Worm (Caenorhabditis elegans) whole organism, L3 larva: Measurements from ENCODE around the gene fbxb-55.

Source experiments
- R02D3.7 ChIP-seq: fragments of 150-350 bp; optimal IDR thresholded peaks from 2 replicates; lab custom pipeline; 2014; ENCODE audit warnings: missing biosample characterization, missing genetic modification characterization
- aly-2 ChIP-seq: fragments of 150-350 bp; optimal IDR thresholded peaks from 2 replicates; lab custom pipeline; 2014; ENCODE audit warnings: missing biosample characterization, missing genetic modification characterization
- ama-1 ChIP-seq: fragments of 150-350 bp; optimal IDR thresholded peaks from 2 replicates; lab custom pipeline; 2018
- ceh-16 ChIP-seq: sonication (generic microtip); optimal IDR thresholded peaks from 2 replicates; lab custom pipeline; 2017; ENCODE audit warnings: missing biosample characterization, missing genetic modification characterization
- ceh-28 ChIP-seq: fragments of 150-350 bp; optimal IDR thresholded peaks from 2 replicates; lab custom pipeline; 2014; ENCODE audit warnings: missing biosample characterization, missing genetic modification reagents, missing genetic modification characterization
- ceh-82 ChIP-seq: fragments of 150-350 bp; optimal IDR thresholded peaks from 2 replicates; lab custom pipeline; 2014; ENCODE audit warnings: missing biosample characterization, missing genetic modification characterization
- ceh-9 ChIP-seq: sonication (generic microtip); optimal IDR thresholded peaks from 2 replicates; lab custom pipeline; 2018; ENCODE audit warnings: missing biosample characterization, missing genetic modification characterization
- daf-12 ChIP-seq: fragments of 150-350 bp; optimal IDR thresholded peaks from 2 replicates; lab custom pipeline; 2014; ENCODE audit warnings: missing biosample characterization, missing genetic modification reagents, missing genetic modification characterization
- egl-5 ChIP-seq: fragments of 150-350 bp; optimal IDR thresholded peaks from 2 replicates; lab custom pipeline; 2017; ENCODE audit warnings: missing biosample characterization, missing genetic modification reagents, missing genetic modification characterization, inconsistent platforms
- elt-1 ChIP-seq: fragments of 150-350 bp; optimal IDR thresholded peaks from 2 replicates; lab custom pipeline; 2014; ENCODE audit warnings: missing biosample characterization, missing genetic modification characterization
- elt-2 ChIP-seq: sonication (generic microtip); optimal IDR thresholded peaks from 2 replicates; lab custom pipeline; 2016; ENCODE audit warnings: missing genetic modification reagents, mild to moderate bottlenecking, missing genetic modification characterization, missing compliant biosample characterization
- eor-1 ChIP-seq, 2 experiments: fragments of 150-350 bp; optimal IDR thresholded peaks; 2 replicates each; lab custom pipeline; 2014 to 2018; ENCODE audit warnings: missing biosample characterization in 2 of 2, missing genetic modification characterization in 2 of 2
- fkh-10 ChIP-seq: sonication (generic microtip); optimal IDR thresholded peaks from 2 replicates; lab custom pipeline; 2017; ENCODE audit warnings: missing biosample characterization, missing genetic modification reagents, missing genetic modification characterization
- fkh-2 ChIP-seq: fragments of 150-350 bp; optimal IDR thresholded peaks from 2 replicates; lab custom pipeline; 2014; ENCODE audit warnings: missing biosample characterization, missing genetic modification reagents, missing genetic modification characterization
- fos-1 ChIP-seq: fragments of 150-350 bp; optimal IDR thresholded peaks from 2 replicates; lab custom pipeline; 2014; ENCODE audit warnings: missing biosample characterization, missing genetic modification characterization
- lin-39 ChIP-seq: fragments of 150-350 bp; optimal IDR thresholded peaks from 2 replicates; lab custom pipeline; 2018; ENCODE audit warnings: missing biosample characterization, missing genetic modification reagents, missing genetic modification characterization
- lsy-12 ChIP-seq: sonication (generic microtip); optimal IDR thresholded peaks from 2 replicates; lab custom pipeline; 2016; ENCODE audit warnings: mild to moderate bottlenecking, missing genetic modification characterization, missing compliant biosample characterization
- mdl-1 ChIP-seq: fragments of 150-350 bp; optimal IDR thresholded peaks from 2 replicates; lab custom pipeline; 2014; ENCODE audit warnings: missing biosample characterization, missing genetic modification characterization
- mml-1 ChIP-seq: fragments of 150-350 bp; sonication (generic microtip); optimal IDR thresholded peaks from 3 replicates; lab custom pipeline; 2014; ENCODE audit warnings: missing biosample characterization, missing genetic modification characterization
- nfya-1 ChIP-seq: sonication (generic microtip); optimal IDR thresholded peaks from 2 replicates; lab custom pipeline; 2017; ENCODE audit warnings: missing genetic modification characterization, mild to moderate bottlenecking, missing compliant biosample characterization, antibody characterized with exemption, moderate library complexity; ENCODE audit not compliant: insufficient read depth
- nhr-11 ChIP-seq: fragments of 150-350 bp; optimal IDR thresholded peaks from 2 replicates; lab custom pipeline; 2014; ENCODE audit warnings: missing biosample characterization, missing genetic modification characterization
- nhr-12 ChIP-seq: fragments of 150-350 bp; optimal IDR thresholded peaks from 2 replicates; lab custom pipeline; 2014; ENCODE audit warnings: missing biosample characterization, missing genetic modification characterization
- nhr-23 ChIP-seq: fragments of 150-350 bp; optimal IDR thresholded peaks from 2 replicates; lab custom pipeline; 2014; ENCODE audit warnings: missing biosample characterization, missing genetic modification reagents, missing genetic modification characterization
- nhr-237 ChIP-seq: fragments of 150-350 bp; optimal IDR thresholded peaks from 2 replicates; lab custom pipeline; 2014; ENCODE audit warnings: missing biosample characterization, missing genetic modification characterization
- nhr-25 ChIP-seq: sonication (generic microtip); optimal IDR thresholded peaks from 2 replicates; lab custom pipeline; 2017; ENCODE audit warnings: missing biosample characterization, missing genetic modification characterization
- nhr-28 ChIP-seq: fragments of 150-350 bp; optimal IDR thresholded peaks from 2 replicates; lab custom pipeline; 2014; ENCODE audit warnings: missing biosample characterization, missing genetic modification characterization
- nhr-67 ChIP-seq: fragments of 150-350 bp; optimal IDR thresholded peaks from 2 replicates; lab custom pipeline; 2014; ENCODE audit warnings: missing biosample characterization, missing genetic modification characterization
- nhr-76 ChIP-seq: fragments of 150-350 bp; sonication (generic microtip); optimal IDR thresholded peaks from 5 replicates; lab custom pipeline; 2014; ENCODE audit warnings: missing biosample characterization, missing genetic modification characterization
- nhr-77 ChIP-seq: fragments of 150-350 bp; optimal IDR thresholded peaks from 2 replicates; lab custom pipeline; 2014; ENCODE audit warnings: missing biosample characterization, missing genetic modification characterization
- pha-4 ChIP-seq: fragments of 150-350 bp; optimal IDR thresholded peaks from 2 replicates; lab custom pipeline; 2014; ENCODE audit warnings: missing biosample characterization, missing genetic modification reagents, missing genetic modification characterization
- skn-1 ChIP-seq: fragments of 150-350 bp; optimal IDR thresholded peaks from 2 replicates; lab custom pipeline; 2014; ENCODE audit warnings: missing biosample characterization, missing genetic modification characterization
- snpc-4 ChIP-seq: fragments of 150-350 bp; optimal IDR thresholded peaks from 2 replicates; lab custom pipeline; 2014; ENCODE audit warnings: missing biosample characterization, missing genetic modification characterization
- tbx-2 ChIP-seq: sonication (generic microtip); optimal IDR thresholded peaks from 2 replicates; lab custom pipeline; 2016; ENCODE audit warnings: mild to moderate bottlenecking, missing genetic modification characterization, missing compliant biosample characterization
- unc-62 ChIP-seq: fragments of 150-350 bp; sonication (generic microtip); optimal IDR thresholded peaks from 4 replicates; lab custom pipeline; 2014; ENCODE audit warnings: missing biosample characterization, missing genetic modification reagents, missing genetic modification characterization
- zag-1 ChIP-seq: fragments of 150-350 bp; optimal IDR thresholded peaks from 2 replicates; lab custom pipeline; 2014; ENCODE audit warnings: missing biosample characterization, missing genetic modification characterization

Gene fbxb-55

DNA sequence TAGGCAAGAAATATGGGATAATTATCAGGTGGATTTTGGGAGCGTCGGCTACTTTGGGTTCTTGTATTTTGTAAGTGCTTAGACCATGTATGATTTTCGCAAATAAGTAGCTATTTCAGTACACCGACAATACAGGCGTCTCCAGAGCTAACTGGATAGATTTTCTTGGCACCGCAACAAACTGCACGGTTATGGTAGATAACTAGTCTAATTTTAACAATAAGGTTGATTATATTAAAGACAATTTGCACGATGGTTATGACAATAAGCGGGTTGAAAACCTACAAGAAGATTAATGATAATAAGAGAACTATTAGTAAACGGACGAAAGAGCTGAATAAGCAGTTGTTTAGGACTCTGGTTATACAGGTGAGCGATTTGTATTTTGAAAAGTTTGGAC, 1.2 kb upstream of the fbxb-55 start:
- TF ChIP-seq ceh-16 (no peak), ama-1 (lab: Kevin White, UChicago) (no peak), zag-1 (tag; lab: Kevin White, UChicago) (no peak), nhr-77 (tag; lab: Kevin White, UChicago) (no peak), mdl-1 (tag; lab: Kevin White, UChicago) (no peak), nhr-237 (tag; lab: Kevin White, UChicago) (no peak), tbx-2 (tag; lab: Kevin White, UChicago) (no peak), elt-1 (no peak), nhr-12 (tag; lab: Kevin White, UChicago) (no peak), nhr-11 (tag; lab: Kevin White, UChicago) (no peak), nfya-1 (tag; lab: Kevin White, UChicago) (no peak), unc-62 (no peak), elt-2 (tag; lab: Kevin White, UChicago) (no peak), nhr-28 (tag; lab: Kevin White, UChicago) (no peak), pha-4 (tag; lab: Kevin White, UChicago) (no peak), skn-1 (tag; lab: Kevin White, UChicago) (no peak), fkh-2 (tag; lab: Kevin White, UChicago) (no peak), lsy-12 (tag; lab: Kevin White, UChicago) (no peak), ceh-28 (tag; lab: Kevin White, UChicago) (no peak), snpc-4 (no peak)

- TF ChIP-seq aly-2 (tag; lab: Kevin White, UChicago) = no peak
- no peak for TF ChIP-seq ceh-82 (tag; lab: Kevin White, UChicago)
- TF ChIP-seq nhr-25 = no peak
- no peak for TF ChIP-seq nhr-12 (tag; lab: Kevin White, UChicago)
- TF ChIP-seq egl-5 (tag; lab: Kevin White, UChicago) = no peak
- no peak for TF ChIP-seq nhr-67 (tag; lab: Kevin White, UChicago)
- TF ChIP-seq fkh-2 (tag; lab: Kevin White, UChicago) = no peak
- no peak for TF ChIP-seq daf-12
- TF ChIP-seq tbx-2 (tag; lab: Kevin White, UChicago) = no peak
- TF ChIP-seq ceh-9 (tag; lab: Kevin White, UChicago) = no peak
- TF ChIP-seq nhr-28 (tag; lab: Kevin White, UChicago) = no peak
- no peak for TF ChIP-seq snpc-4
- TF ChIP-seq zag-1 (tag; lab: Kevin White, UChicago) = no peak
- no peak for TF ChIP-seq nhr-11 (tag; lab: Kevin White, UChicago)
- no peak for TF ChIP-seq ceh-16
Measured at ce11 chrIV:4070810-4071209, 2.2 kb downstream of the fbxb-55 start.

DNA sequence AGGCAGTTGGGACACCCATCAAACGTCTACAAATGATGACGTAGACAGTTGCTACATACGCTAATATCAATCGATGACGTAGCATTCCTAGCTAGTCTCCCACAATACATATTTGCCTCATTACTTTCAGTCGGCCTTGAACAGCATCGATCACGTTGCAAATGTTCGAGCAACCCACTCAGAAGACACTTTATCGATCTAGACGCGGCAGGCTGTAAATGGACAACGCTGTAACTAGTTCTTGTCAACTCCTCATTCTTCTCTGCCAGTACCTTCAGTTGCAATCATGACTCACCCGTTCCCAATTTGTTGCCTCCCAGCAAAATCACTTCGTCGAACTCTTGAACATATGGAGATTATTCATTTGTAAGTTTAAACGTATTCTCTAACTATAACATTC, 3.4 kb downstream of the fbxb-55 start, which contains the start of gene pqn-75:
Gene pqn-75, plus strand, starts transcription at position 301 of the 400 bp plus-strand sequence.
- TF ChIP-seq egl-5 (tag; lab: Kevin White, UChicago) (no peak), fos-1 (no peak), elt-2 (tag; lab: Kevin White, UChicago) (no peak), R02D3.7 (tag; lab: Kevin White, UChicago) (no peak), snpc-4 (no peak), nhr-12 (tag; lab: Kevin White, UChicago) (no peak), unc-62 (no peak), eor-1 (tag; optimal IDR thresholded peaks at IDR 0.05; lab: Kevin White, UChicago) (no peak), skn-1 (tag; lab: Kevin White, UChicago) (no peak), aly-2 (tag; lab: Kevin White, UChicago) (no peak)

DNA sequence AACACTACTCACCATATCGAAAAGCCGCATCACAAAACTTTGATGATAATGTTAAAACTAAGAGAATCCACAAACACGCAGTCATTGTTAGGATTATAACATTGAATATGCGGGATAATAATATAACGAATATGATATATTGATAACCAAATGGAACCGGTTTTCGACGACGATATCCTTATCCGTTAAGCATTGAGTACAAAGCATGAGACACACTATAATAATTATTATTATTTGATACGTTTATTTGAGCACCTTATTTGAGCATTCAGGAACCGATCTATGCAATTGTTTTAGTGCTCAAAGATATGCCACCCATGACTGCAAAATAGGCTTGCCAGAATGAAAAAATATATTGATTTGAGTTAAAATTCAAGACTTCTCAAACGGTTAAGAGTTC, 6.0 kb downstream of the fbxb-55 start, which contains the start of gene W03D2.9:
Gene W03D2.9, minus strand, starts transcription at position 101 of the 400 bp plus-strand sequence.
- TF ChIP-seq lin-39 (tag; lab: Kevin White, UChicago) = no peak
- TF ChIP-seq elt-1 = no peak
- TF ChIP-seq R02D3.7 (tag; lab: Kevin White, UChicago) = no peak
- no peak for TF ChIP-seq fos-1
- TF ChIP-seq mdl-1 (tag; lab: Kevin White, UChicago) = no peak
- TF ChIP-seq nhr-23 (tag; lab: Kevin White, UChicago) = no peak
- no peak for TF ChIP-seq ama-1 (lab: Kevin White, UChicago)
- TF ChIP-seq snpc-4 = no peak
- no peak for TF ChIP-seq nhr-76 (tag; lab: Kevin White, UChicago)
- TF ChIP-seq ceh-16 = no peak
- no peak for TF ChIP-seq fkh-10 (GFP tag; lab: Kevin White, UChicago)
- no peak for TF ChIP-seq mml-1 (tag; lab: Kevin White, UChicago)
- no peak for TF ChIP-seq nhr-237 (tag; lab: Kevin White, UChicago)
